Worm (Caenorhabditis elegans): ENCODE data around the gene T01D3.1.

- no peak for TF ChIP-seq xnd-1 (tag; optimal IDR thresholded peaks at IDR 0.05)
- TF ChIP-seq snpc-4 (GFP tag; optimal IDR thresholded peaks at IDR 0.05): no peak
- TF ChIP-seq snpc-4 (tag; optimal IDR thresholded peaks at IDR 0.05): no peak
- no peak for TF ChIP-seq sea-2 (GFP tag; IDR thresholded peaks at IDR 0.05)
- TF ChIP-seq B0035.1 (tag; optimal IDR thresholded peaks at IDR 0.05): no peak
- no peak for TF ChIP-seq nhr-90 (tag; optimal IDR thresholded peaks at IDR 0.05)
Measured at ce11 chrV:13707295-13707694, 17.6 kb downstream of the T01D3.1 start, which contains the start of gene hlh-34.

Measured in whole organism, young adult.